Worm (Caenorhabditis elegans) whole organism, early embryonic: ENCODE data around the gene rde-12.

ENCODE experiments used
- ama-1 ChIP-seq: fragments of 150-350 bp; optimal IDR thresholded peaks from 2 replicates; lab custom pipeline; 2014
- sea-1 ChIP-seq: fragments of 200-800 bp; sonication (Bioruptor generic); conservative IDR thresholded peaks from 2 replicates; pipeline ENCODE4 v1.3.6; 2022; ENCODE audit warnings: missing genetic modification characterization, missing compliant biosample characterization

- no peak for TF ChIP-seq ama-1 (lab: Kevin White, UChicago)
- TF ChIP-seq sea-1: no peak
Observed at ce11 chrV:13658577-13658976, 6.6 kb upstream of the rde-12 start.
